Fruit fly (Drosophila melanogaster) whole organism, adult: ENCODE results near the gene PIG-P.

ENCODE experiments used
- CG11617 ChIP-seq: fragments of 200-800 bp; sonication (Bioruptor generic); optimal IDR thresholded peaks from 2 replicates; lab custom pipeline; 2017; ENCODE audit warnings: mild to moderate bottlenecking, missing biosample characterization, missing genetic modification reagents, missing genetic modification characterization
- CG1620 ChIP-seq: fragments of 200-800 bp; sonication (Bioruptor generic); optimal IDR thresholded peaks from 2 replicates; lab custom pipeline; 2016; ENCODE audit warnings: missing biosample characterization, missing genetic modification characterization
- CG5204 ChIP-seq: fragments of 200-800 bp; sonication (Bioruptor generic); optimal IDR thresholded peaks from 2 replicates; lab custom pipeline; 2016; ENCODE audit warnings: missing biosample characterization, missing genetic modification characterization
- CG7045 ChIP-seq: fragments of 200-800 bp; sonication (Bioruptor generic); optimal IDR thresholded peaks from 2 replicates; lab custom pipeline; 2017; ENCODE audit warnings: missing biosample characterization, mild to moderate bottlenecking, missing genetic modification characterization
- Crg-1 ChIP-seq: fragments of 200-800 bp; sonication (Bioruptor generic); optimal IDR thresholded peaks from 2 replicates; lab custom pipeline; 2016; ENCODE audit warnings: missing biosample characterization, missing genetic modification characterization
- cic ChIP-seq: fragments of 200-800 bp; sonication (Bioruptor generic); optimal IDR thresholded peaks from 2 replicates; lab custom pipeline; 2017; ENCODE audit warnings: missing biosample characterization, mild to moderate bottlenecking, missing genetic modification characterization, moderate library complexity
- cnc ChIP-seq, 2 experiments: fragments of >200 bp; optimal IDR thresholded peaks; 2 replicates each; lab custom pipeline; 2017

DNA sequence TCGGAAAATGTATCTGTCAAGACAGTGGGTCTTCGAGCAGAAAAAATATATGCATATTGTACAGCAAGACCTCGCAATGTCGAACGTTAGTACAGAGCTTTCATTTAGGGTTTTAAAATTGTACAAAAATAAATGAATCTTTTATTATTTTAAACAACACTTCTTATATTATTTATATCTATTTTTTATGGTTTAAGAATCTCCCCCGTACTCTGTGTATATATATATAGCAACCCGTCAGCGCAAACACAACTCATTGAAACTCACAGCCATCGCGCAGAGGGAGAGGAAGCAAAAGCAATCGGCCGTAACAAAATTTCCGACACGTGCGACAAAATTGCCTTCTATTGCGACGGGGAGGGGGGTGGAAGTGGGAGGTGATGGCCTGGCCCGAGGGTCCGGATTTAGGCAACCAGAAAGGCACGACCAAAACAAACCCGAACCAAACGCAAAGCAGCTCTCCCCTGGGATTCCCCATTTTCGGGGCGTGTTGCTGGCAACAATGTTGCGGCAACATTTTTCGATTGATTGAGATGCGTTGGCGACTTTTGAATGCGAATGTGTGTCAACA is 48.0 kb upstream of the PIG-P start:
- no peak for TF ChIP-seq Crg-1 (GFP tag; lab: Kevin White, UChicago)
- TF ChIP-seq cic (GFP tag; lab: Kevin White, UChicago): no peak
- TF ChIP-seq cnc (optimal IDR thresholded peaks at IDR 0.05; lab: Kevin White, UChicago): no peak
- no peak for TF ChIP-seq CG7045 (GFP tag; lab: Kevin White, UChicago)
- TF ChIP-seq CG11617 (GFP tag; lab: Kevin White, UChicago): no peak
- TF ChIP-seq CG5204: no peak
- no peak for TF ChIP-seq CG1620 (GFP tag; lab: Kevin White, UChicago)
